Worm (Caenorhabditis elegans): ENCODE data around the gene W02F12.4.

- no peak for TF ChIP-seq lin-39 (tag; optimal IDR thresholded peaks at IDR 0.05)
- no peak for TF ChIP-seq ztf-4 (tag; optimal IDR thresholded peaks at IDR 0.05)
- no peak for TF ChIP-seq tbx-2 (tag; optimal IDR thresholded peaks at IDR 0.05)
- no peak for TF ChIP-seq unc-39 (tag; optimal IDR thresholded peaks at IDR 0.05)
- TF ChIP-seq aly-2 (tag; optimal IDR thresholded peaks at IDR 0.05) = no peak
- no peak for TF ChIP-seq pqm-1 (tag; optimal IDR thresholded peaks at IDR 0.05)
- TF ChIP-seq ceh-16 (tag; optimal IDR thresholded peaks at IDR 0.05) = no peak
- TF ChIP-seq nhr-77 (tag; optimal IDR thresholded peaks at IDR 0.05) = no peak
- no peak for TF ChIP-seq nhr-43 (tag; optimal IDR thresholded peaks at IDR 0.05; ENCODE audit: poor library complexity, severe bottlenecking)
These were observed 49.0 kb downstream of the W02F12.4 start for ce11 chrV:6657532-6658259.
